Worm (Caenorhabditis elegans): ENCODE results near the gene clec-5.

DNA sequence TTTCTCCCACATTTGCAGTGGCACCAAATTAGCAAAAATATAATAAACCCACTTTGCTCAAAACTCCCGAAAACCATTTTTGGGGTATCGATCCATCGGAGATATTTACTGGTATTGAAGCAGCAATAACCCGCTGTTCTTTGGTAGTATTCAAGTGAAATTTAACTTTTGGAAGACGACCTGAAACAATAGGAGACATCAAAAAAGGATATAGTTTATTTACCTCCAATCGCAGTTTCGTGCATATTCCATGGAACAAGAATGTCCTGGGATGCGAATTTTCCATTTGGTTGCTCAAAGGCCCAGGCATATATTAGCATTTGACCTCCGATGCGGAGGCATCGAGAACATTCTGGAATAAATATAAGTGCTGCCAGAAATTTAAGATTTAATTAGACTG, 10.0 kb downstream of the clec-5 start:
- TF ChIP-seq dpl-1 (GFP tag; optimal IDR thresholded peaks at IDR 0.05) (no peak), pag-3 (tag; optimal IDR thresholded peaks at IDR 0.05; ENCODE audit: borderline replicate concordance, insufficient read depth) (no peak), ceh-82 (tag; optimal IDR thresholded peaks at IDR 0.05) (no peak), rnt-1 (tag; optimal IDR thresholded peaks at IDR 0.05) (no peak), lin-39 (tag; optimal IDR thresholded peaks at IDR 0.05) (no peak), skn-1 (tag; optimal IDR thresholded peaks at IDR 0.05) (no peak), fos-1 (tag; optimal IDR thresholded peaks at IDR 0.05) (no peak), nhr-77 (tag; optimal IDR thresholded peaks at IDR 0.05) (no peak), nhr-19 (GFP tag; conservative IDR thresholded peaks at IDR 0.05) (no peak), snpc-4 (tag; optimal IDR thresholded peaks at IDR 0.05) (no peak)

Measured in whole organism, L1 larva.